Worm (Caenorhabditis elegans): ENCODE data around the gene F13A2.2.

F13A2.2 gene

DNA sequence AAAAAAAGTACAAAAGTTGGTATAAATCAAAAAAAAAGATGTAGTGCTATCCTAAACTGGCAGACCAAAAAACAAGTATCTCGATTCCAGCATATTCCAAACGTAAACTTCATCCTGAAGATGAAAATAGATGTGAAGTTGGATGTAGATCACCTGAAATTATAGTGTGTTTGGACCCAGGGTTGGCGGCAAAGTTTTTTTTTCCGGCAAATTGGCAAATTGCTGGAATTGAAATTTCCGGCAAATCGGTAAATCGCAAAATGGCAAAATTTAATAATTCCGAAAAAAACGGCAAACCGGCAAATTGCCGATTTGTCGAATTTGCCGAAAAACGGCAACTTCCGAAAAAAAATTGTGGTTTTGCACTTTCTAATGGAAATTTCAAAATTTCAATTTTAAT is at the start of gene F13A2.2:
Gene F13A2.2 (minus strand): TSS at position 101 of the 400 bp plus-strand sequence.
- no peak for TF ChIP-seq ztf-11 (tag; optimal IDR thresholded peaks at IDR 0.05)
- no peak for TF ChIP-seq sem-2 (GFP tag; optimal IDR thresholded peaks at IDR 0.05)
- no peak for TF ChIP-seq ham-2 (GFP tag; optimal IDR thresholded peaks at IDR 0.05)
- TF ChIP-seq flh-1 (GFP tag; optimal IDR thresholded peaks at IDR 0.05), result no peak
- no peak for TF ChIP-seq ceh-83 (GFP tag; optimal IDR thresholded peaks at IDR 0.05)
- TF ChIP-seq pha-4 (tag; optimal IDR thresholded peaks at IDR 0.05), result no peak
- TF ChIP-seq ceh-43 (GFP tag; optimal IDR thresholded peaks at IDR 0.05), result no peak
- no peak for TF ChIP-seq snpc-4 (tag; optimal IDR thresholded peaks at IDR 0.05)
- no peak for TF ChIP-seq hlh-1 (tag; optimal IDR thresholded peaks at IDR 0.05)
- TF ChIP-seq unc-39 (tag; optimal IDR thresholded peaks at IDR 0.05), result no peak
- no peak for TF ChIP-seq bed-3 (GFP tag; optimal IDR thresholded peaks at IDR 0.05)
- TF ChIP-seq mep-1 (tag; optimal IDR thresholded peaks at IDR 0.05), result no peak
- TF ChIP-seq drap-1 (GFP tag; optimal IDR thresholded peaks at IDR 0.05), result no peak
- TF ChIP-seq sptf-1 (tag; optimal IDR thresholded peaks at IDR 0.05), result no peak
- TF ChIP-seq M03D4.4 (tag; optimal IDR thresholded peaks at IDR 0.05), result no peak
- TF ChIP-seq mls-2 (tag; optimal IDR thresholded peaks at IDR 0.05), result no peak
- no peak for TF ChIP-seq mab-5 (tag; optimal IDR thresholded peaks at IDR 0.05)

ce11 chrV:4432783-4433237 is 48.4 kb upstream of the F13A2.2 start, which contains the start of gene Y47D7A.15:
Y47D7A.15 (minus strand) TSS chrV:4433187.
- TF ChIP-seq sptf-1 (tag; optimal IDR thresholded peaks at IDR 0.05), result no peak
- TF ChIP-seq bed-3 (GFP tag; optimal IDR thresholded peaks at IDR 0.05), result no peak
- no peak for TF ChIP-seq nhr-2 (tag; optimal IDR thresholded peaks at IDR 0.05)
- TF ChIP-seq flh-1 (GFP tag; optimal IDR thresholded peaks at IDR 0.05), result no peak
- TF ChIP-seq nhr-76 (tag; optimal IDR thresholded peaks at IDR 0.05), result no peak
- TF ChIP-seq unc-62 (GFP tag; optimal IDR thresholded peaks at IDR 0.05), result no peak
- TF ChIP-seq lsy-2 (tag; optimal IDR thresholded peaks at IDR 0.05), result no peak
- TF ChIP-seq lin-32 (GFP tag; optimal IDR thresholded peaks at IDR 0.05), result no peak
- no peak for TF ChIP-seq unc-120 (tag; optimal IDR thresholded peaks at IDR 0.05; ENCODE audit: poor library complexity, severe bottlenecking)
- TF ChIP-seq unc-39 (tag; optimal IDR thresholded peaks at IDR 0.05), result no peak
- TF ChIP-seq tbx-8 (GFP tag; optimal IDR thresholded peaks at IDR 0.05), result no peak
- no peak for TF ChIP-seq nhr-12 (tag; optimal IDR thresholded peaks at IDR 0.05)
- TF ChIP-seq hlh-1 (tag; optimal IDR thresholded peaks at IDR 0.05), result no peak
- no peak for TF ChIP-seq lin-13 (tag; optimal IDR thresholded peaks at IDR 0.05)
- no peak for TF ChIP-seq snpc-4 (tag; optimal IDR thresholded peaks at IDR 0.05)
- no peak for TF ChIP-seq blmp-1 (tag; optimal IDR thresholded peaks at IDR 0.05)
- no peak for TF ChIP-seq drap-1 (GFP tag; optimal IDR thresholded peaks at IDR 0.05)
- no peak for TF ChIP-seq sem-2 (GFP tag; optimal IDR thresholded peaks at IDR 0.05)
- TF ChIP-seq cnd-1 (tag; optimal IDR thresholded peaks at IDR 0.05), result no peak
- no peak for TF ChIP-seq ceh-43 (GFP tag; optimal IDR thresholded peaks at IDR 0.05)

DNA sequence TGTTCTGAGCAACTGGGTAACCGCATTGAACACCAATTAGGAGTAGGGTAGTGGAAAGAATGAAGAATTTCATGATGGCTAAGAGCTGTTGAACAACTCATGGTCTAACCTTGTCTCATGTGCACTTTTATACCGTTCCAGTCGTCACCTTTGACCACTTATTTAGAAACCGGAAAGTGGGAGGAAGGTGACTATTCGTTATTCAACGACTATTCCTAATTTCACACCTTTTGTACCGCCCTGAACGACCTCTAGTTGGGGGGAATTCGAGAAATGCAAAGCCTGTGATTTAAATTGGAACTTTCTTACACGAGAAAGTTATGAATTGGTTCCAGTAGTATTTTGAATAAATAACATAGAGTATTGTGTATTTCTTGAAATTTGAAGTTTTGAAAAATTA is 45.2 kb upstream of the F13A2.2 start, which contains the start of gene Y47D7A.12:
Gene Y47D7A.12 (minus strand): TSS at position 101 of the 400 bp plus-strand sequence.
- TF ChIP-seq elt-3 (tag; optimal IDR thresholded peaks at IDR 0.05), result no peak
- no peak for TF ChIP-seq lin-32 (GFP tag; optimal IDR thresholded peaks at IDR 0.05)
- TF ChIP-seq nhr-2 (tag; optimal IDR thresholded peaks at IDR 0.05), result no peak
- TF ChIP-seq lin-13 (tag; optimal IDR thresholded peaks at IDR 0.05), result no peak
- no peak for TF ChIP-seq pha-4 (tag; optimal IDR thresholded peaks at IDR 0.05)
- TF ChIP-seq nhr-12 (tag; optimal IDR thresholded peaks at IDR 0.05), result no peak
- no peak for TF ChIP-seq nhr-28 (tag; optimal IDR thresholded peaks at IDR 0.05)
- no peak for TF ChIP-seq ztf-11 (tag; optimal IDR thresholded peaks at IDR 0.05)

- TF ChIP-seq hlh-1 (tag; optimal IDR thresholded peaks at IDR 0.05), result no peak
- TF ChIP-seq ham-2 (GFP tag; optimal IDR thresholded peaks at IDR 0.05), result no peak
- TF ChIP-seq M03D4.4 (tag; optimal IDR thresholded peaks at IDR 0.05), result no peak
- TF ChIP-seq blmp-1 (tag; optimal IDR thresholded peaks at IDR 0.05), result no peak
- TF ChIP-seq mls-2 (tag; optimal IDR thresholded peaks at IDR 0.05), result no peak
- no peak for TF ChIP-seq bed-3 (GFP tag; optimal IDR thresholded peaks at IDR 0.05)
- no peak for TF ChIP-seq unc-120 (tag; optimal IDR thresholded peaks at IDR 0.05; ENCODE audit: poor library complexity, severe bottlenecking)
- TF ChIP-seq sptf-1 (tag; optimal IDR thresholded peaks at IDR 0.05), result no peak
- no peak for TF ChIP-seq zip-8 (tag; optimal IDR thresholded peaks at IDR 0.05)
- TF ChIP-seq sem-2 (GFP tag; optimal IDR thresholded peaks at IDR 0.05), result no peak
- no peak for TF ChIP-seq mab-5 (tag; optimal IDR thresholded peaks at IDR 0.05)
- TF ChIP-seq lin-13 (tag; optimal IDR thresholded peaks at IDR 0.05), result no peak
- TF ChIP-seq elt-1 (tag; optimal IDR thresholded peaks at IDR 0.05; ENCODE audit: borderline replicate concordance, insufficient read depth), result no peak
- TF ChIP-seq ceh-39 (tag; optimal IDR thresholded peaks at IDR 0.05), result no peak
- TF ChIP-seq elt-3 (tag; optimal IDR thresholded peaks at IDR 0.05), result no peak
- no peak for TF ChIP-seq unc-62 (GFP tag; optimal IDR thresholded peaks at IDR 0.05)
- TF ChIP-seq lin-32 (GFP tag; optimal IDR thresholded peaks at IDR 0.05), result no peak
- TF ChIP-seq tbx-8 (GFP tag; optimal IDR thresholded peaks at IDR 0.05), result no peak
- TF ChIP-seq ceh-83 (GFP tag; optimal IDR thresholded peaks at IDR 0.05), result no peak
Measured at ce11 chrV:4428202-4428601, 43.8 kb upstream of the F13A2.2 start, which contains the start of gene Y47D7A.11. Y47D7A.11 (minus strand) TSS chrV:4428302.
